Worm (Caenorhabditis elegans): Measurements from ENCODE around the gene R03D7.2.
"Not testable (repeated sequence)": the region's sequence is repeated elsewhere in the genome, so short reads cannot be mapped to it uniquely, and the experiment has no call there.

R03D7.2 gene

ce11 chrII:10932305-10932704, 2.7 kb downstream of the R03D7.2 start:
- TF ChIP-seq T22C8.4 (GFP tag; IDR thresholded peaks at IDR 0.05) (no peak), flt-1 (GFP tag; IDR thresholded peaks at IDR 0.05) (no peak), cog-1 (tag; optimal IDR thresholded peaks at IDR 0.05) (no peak), tab-1 (GFP tag; IDR thresholded peaks at IDR 0.05) (no peak), ztf-23 (GFP tag; IDR thresholded peaks at IDR 0.05) (no peak), klf-2 (GFP tag; conservative IDR thresholded peaks at IDR 0.05) (no peak), ztf-29 (GFP tag; IDR thresholded peaks at IDR 0.05) (no peak), ref-1 (GFP tag; conservative IDR thresholded peaks at IDR 0.05) (no peak), med-1 (GFP tag; optimal IDR thresholded peaks at IDR 0.05; ENCODE audit: insufficient read depth) (no peak)

ce11 chrII:10930678-10931650, 4.0 kb downstream of the R03D7.2 start:
- no peak for TF ChIP-seq tab-1 (GFP tag; IDR thresholded peaks at IDR 0.05)
- TF ChIP-seq med-1 (GFP tag; optimal IDR thresholded peaks at IDR 0.05; ENCODE audit: insufficient read depth) = no peak
- no peak for TF ChIP-seq ztf-23 (GFP tag; IDR thresholded peaks at IDR 0.05)
- no peak for TF ChIP-seq klf-2 (GFP tag; conservative IDR thresholded peaks at IDR 0.05)
- no peak for TF ChIP-seq ztf-29 (GFP tag; IDR thresholded peaks at IDR 0.05)
- no peak for TF ChIP-seq cog-1 (tag; optimal IDR thresholded peaks at IDR 0.05)
- no peak for TF ChIP-seq T22C8.4 (GFP tag; IDR thresholded peaks at IDR 0.05)
- TF ChIP-seq flt-1 (GFP tag; IDR thresholded peaks at IDR 0.05) = no peak
- no peak for TF ChIP-seq ref-1 (GFP tag; conservative IDR thresholded peaks at IDR 0.05)

ce11 chrII:10925804-10926570, 9.0 kb downstream of the R03D7.2 start, which contains the start of gene metr-1:
metr-1 (plus strand) TSS chrII:10926561.
- no peak for TF ChIP-seq med-1 (GFP tag; optimal IDR thresholded peaks at IDR 0.05; ENCODE audit: insufficient read depth)
- no peak for TF ChIP-seq cog-1 (tag; optimal IDR thresholded peaks at IDR 0.05)
- TF ChIP-seq klf-2 (GFP tag; conservative IDR thresholded peaks at IDR 0.05) = no peak
- TF ChIP-seq T22C8.4 (GFP tag; IDR thresholded peaks at IDR 0.05) = no peak
- TF ChIP-seq ref-1 (GFP tag; conservative IDR thresholded peaks at IDR 0.05) = no peak
- TF ChIP-seq ztf-23 (GFP tag; IDR thresholded peaks at IDR 0.05) = no peak

ce11 chrII:10924669-10925068, 10.3 kb downstream of the R03D7.2 start:
- TF ChIP-seq med-1 (GFP tag; optimal IDR thresholded peaks at IDR 0.05; ENCODE audit: insufficient read depth) (no peak), ztf-23 (GFP tag; IDR thresholded peaks at IDR 0.05) (no peak), klf-2 (GFP tag; conservative IDR thresholded peaks at IDR 0.05) (no peak), tab-1 (GFP tag; IDR thresholded peaks at IDR 0.05) (no peak), flt-1 (GFP tag; IDR thresholded peaks at IDR 0.05) (no peak), ztf-29 (GFP tag; IDR thresholded peaks at IDR 0.05) (no peak), T22C8.4 (GFP tag; IDR thresholded peaks at IDR 0.05) (no peak), ref-1 (GFP tag; conservative IDR thresholded peaks at IDR 0.05) (no peak), cog-1 (tag; optimal IDR thresholded peaks at IDR 0.05) (no peak)

ce11 chrII:10923948-10924347, 11.0 kb downstream of the R03D7.2 start, which contains the start of gene Y19D2B.2:
Y19D2B.2 (plus strand) TSS chrII:10924248.
- TF ChIP-seq ref-1 (GFP tag; conservative IDR thresholded peaks at IDR 0.05) (no peak), med-1 (GFP tag; optimal IDR thresholded peaks at IDR 0.05; ENCODE audit: insufficient read depth) (no peak), ztf-29 (GFP tag; IDR thresholded peaks at IDR 0.05) (no peak), T22C8.4 (GFP tag; IDR thresholded peaks at IDR 0.05) (no peak), flt-1 (GFP tag; IDR thresholded peaks at IDR 0.05) (no peak), tab-1 (GFP tag; IDR thresholded peaks at IDR 0.05) (no peak), cog-1 (tag; optimal IDR thresholded peaks at IDR 0.05) (no peak), ztf-23 (GFP tag; IDR thresholded peaks at IDR 0.05) (no peak)

- TF ChIP-seq cog-1 (tag; optimal IDR thresholded peaks at IDR 0.05); klf-2 (GFP tag; conservative IDR thresholded peaks at IDR 0.05); ztf-23 (GFP tag; IDR thresholded peaks at IDR 0.05): not testable (repeated sequence)
These were observed 12.1 kb downstream of the R03D7.2 start, which contains the start of gene Y19D2B.1 for ce11 chrII:10922874-10923273. Y19D2B.1 (minus strand) TSS chrII:10922974.

- TF ChIP-seq klf-2 (GFP tag; conservative IDR thresholded peaks at IDR 0.05) (no peak), ref-1 (GFP tag; conservative IDR thresholded peaks at IDR 0.05) (no peak), cog-1 (tag; optimal IDR thresholded peaks at IDR 0.05) (no peak), flt-1 (GFP tag; IDR thresholded peaks at IDR 0.05) (no peak), T22C8.4 (GFP tag; IDR thresholded peaks at IDR 0.05) (no peak), med-1 (GFP tag; optimal IDR thresholded peaks at IDR 0.05; ENCODE audit: insufficient read depth) (no peak), ztf-23 (GFP tag; IDR thresholded peaks at IDR 0.05) (no peak), ztf-29 (GFP tag; IDR thresholded peaks at IDR 0.05) (no peak), tab-1 (GFP tag; IDR thresholded peaks at IDR 0.05) (no peak)
These were observed 16.7 kb downstream of the R03D7.2 start, which contains the start of gene tba-4 for ce11 chrII:10918293-10918756. tba-4 (plus strand) TSS chrII:10918706.

- TF ChIP-seq med-1 (GFP tag; optimal IDR thresholded peaks at IDR 0.05; ENCODE audit: insufficient read depth) (no peak), tab-1 (GFP tag; IDR thresholded peaks at IDR 0.05) (no peak), flt-1 (GFP tag; IDR thresholded peaks at IDR 0.05) (no peak), ztf-23 (GFP tag; IDR thresholded peaks at IDR 0.05) (no peak), klf-2 (GFP tag; conservative IDR thresholded peaks at IDR 0.05) (no peak), ztf-29 (GFP tag; IDR thresholded peaks at IDR 0.05) (no peak), cog-1 (tag; optimal IDR thresholded peaks at IDR 0.05) (no peak), ref-1 (GFP tag; conservative IDR thresholded peaks at IDR 0.05) (no peak), T22C8.4 (GFP tag; IDR thresholded peaks at IDR 0.05) (no peak)
These were observed 17.8 kb downstream of the R03D7.2 start, which contains the start of gene F44F4.10 for ce11 chrII:10917174-10917573. F44F4.10 (minus strand) TSS chrII:10917274.

- TF ChIP-seq ref-1 (GFP tag; conservative IDR thresholded peaks at IDR 0.05) = no peak
- no peak for TF ChIP-seq T22C8.4 (GFP tag; IDR thresholded peaks at IDR 0.05)
- no peak for TF ChIP-seq med-1 (GFP tag; optimal IDR thresholded peaks at IDR 0.05; ENCODE audit: insufficient read depth)
- TF ChIP-seq ztf-29 (GFP tag; IDR thresholded peaks at IDR 0.05) = no peak
- no peak for TF ChIP-seq ztf-23 (GFP tag; IDR thresholded peaks at IDR 0.05)
- TF ChIP-seq tab-1 (GFP tag; IDR thresholded peaks at IDR 0.05) = no peak
- TF ChIP-seq cog-1 (tag; optimal IDR thresholded peaks at IDR 0.05) = no peak
- no peak for TF ChIP-seq klf-2 (GFP tag; conservative IDR thresholded peaks at IDR 0.05)
- TF ChIP-seq flt-1 (GFP tag; IDR thresholded peaks at IDR 0.05) = no peak
These were observed 19.3 kb downstream of the R03D7.2 start, which contains the start of gene F44F4.9 for ce11 chrII:10915732-10916131. F44F4.9 (minus strand) TSS chrII:10915832.
